Fruit fly (Drosophila melanogaster) whole organism, embryonic: ENCODE results near the gene Cby.
A peak's percentile ranks its signal among the peaks of the same experiment; 100 is the strongest.

Source experiments
- CG13287 ChIP-seq: fragments of 200-800 bp; sonication (Bioruptor generic); IDR thresholded peaks from 2 replicates; pipeline ENCODE4 v1.3.6; 2022; ENCODE audit warnings: missing biosample characterization, missing genetic modification characterization; ENCODE audit not compliant: partially characterized antibody
- CG13775 ChIP-seq: fragments of 200-800 bp; sonication (Bioruptor generic); optimal IDR thresholded peaks from 3 replicates; lab custom pipeline; 2017; ENCODE audit warnings: missing biosample characterization, mild to moderate bottlenecking, missing genetic modification characterization
- CG13894 ChIP-seq: fragments of 200-800 bp; sonication (Bioruptor generic); optimal IDR thresholded peaks from 3 replicates; lab custom pipeline; 2018; ENCODE audit warnings: missing biosample characterization, mild to moderate bottlenecking, missing genetic modification characterization, moderate library complexity
- CG14441 ChIP-seq: fragments of 200-800 bp; sonication (Bioruptor generic); IDR thresholded peaks from 2 replicates; pipeline ENCODE4 v1.3.6; 2022; ENCODE audit warnings: missing biosample characterization, missing genetic modification characterization
- CG14667 ChIP-seq: fragments of 200-800 bp; sonication (Bioruptor generic); IDR thresholded peaks from 2 replicates; pipeline ENCODE4 v1.3.6; 2022; ENCODE audit warnings: missing biosample characterization, missing genetic modification characterization
- CG15601 ChIP-seq: fragments of 200-800 bp; sonication (Bioruptor generic); optimal IDR thresholded peaks from 3 replicates; lab custom pipeline; 2019; ENCODE audit warnings: missing biosample characterization, mild to moderate bottlenecking, missing genetic modification characterization, moderate library complexity
- CG2678 ChIP-seq: fragments of 200-800 bp; sonication (Bioruptor generic); optimal IDR thresholded peaks from 3 replicates; lab custom pipeline; 2019; ENCODE audit warnings: missing biosample characterization, mild to moderate bottlenecking, missing genetic modification characterization, moderate library complexity
- CG3163 ChIP-seq: fragments of 200-800 bp; sonication (Bioruptor generic); optimal IDR thresholded peaks from 3 replicates; lab custom pipeline; 2016; ENCODE audit warnings: missing biosample characterization, missing genetic modification characterization
- CG32772 ChIP-seq: fragments of 200-800 bp; sonication (Bioruptor generic); IDR thresholded peaks from 2 replicates; pipeline ENCODE4 v1.3.6; 2022; ENCODE audit warnings: missing biosample characterization, missing genetic modification characterization
- CG34422 ChIP-seq: fragments of 200-800 bp; sonication (Bioruptor generic); IDR thresholded peaks from 3 replicates; pipeline ENCODE4 v1.3.6; 2022; ENCODE audit warnings: missing biosample characterization, missing genetic modification characterization
- CG3995 ChIP-seq: fragments of 200-800 bp; sonication (Bioruptor generic); optimal IDR thresholded peaks from 3 replicates; lab custom pipeline; 2016; ENCODE audit warnings: missing biosample characterization, missing genetic modification characterization
- CG4707 ChIP-seq: fragments of 200-800 bp; sonication (Bioruptor generic); optimal IDR thresholded peaks from 2 replicates; lab custom pipeline; 2018; ENCODE audit warnings: missing biosample characterization, mild to moderate bottlenecking, missing genetic modification characterization, moderate library complexity
- CG6813 ChIP-seq: fragments of 200-800 bp; sonication (Bioruptor generic); optimal IDR thresholded peaks from 2 replicates; lab custom pipeline; 2017; ENCODE audit warnings: missing biosample characterization, missing genetic modification characterization, mild to moderate bottlenecking, moderate library complexity, missing genetic modification reagents
- CG7372 ChIP-seq: fragments of 200-800 bp; sonication (Bioruptor generic); IDR thresholded peaks from 2 replicates; pipeline ENCODE4 v1.3.6; 2022; ENCODE audit warnings: missing biosample characterization, missing genetic modification characterization
- CG7556 ChIP-seq: fragments of 200-800 bp; sonication (Bioruptor generic); optimal IDR thresholded peaks from 2 replicates; lab custom pipeline; 2017; ENCODE audit warnings: missing biosample characterization, mild to moderate bottlenecking, missing genetic modification characterization
- CG7745 ChIP-seq: fragments of 200-800 bp; sonication (Bioruptor generic); optimal IDR thresholded peaks from 2 replicates; lab custom pipeline; 2018; ENCODE audit warnings: missing biosample characterization, mild to moderate bottlenecking, missing genetic modification characterization, moderate library complexity
- CG8281 ChIP-seq: fragments of 200-800 bp; sonication (Bioruptor generic); optimal IDR thresholded peaks from 2 replicates; lab custom pipeline; 2018; ENCODE audit warnings: missing biosample characterization, mild to moderate bottlenecking, missing genetic modification characterization, moderate library complexity
- CG8359 ChIP-seq: fragments of 200-800 bp; sonication (Bioruptor generic); optimal IDR thresholded peaks from 2 replicates; lab custom pipeline; 2017; ENCODE audit warnings: missing biosample characterization, mild to moderate bottlenecking, missing genetic modification characterization, borderline replicate concordance
- Chrac-16 ChIP-seq: fragments of 200-800 bp; sonication (Bioruptor generic); optimal IDR thresholded peaks from 3 replicates; lab custom pipeline; 2016; ENCODE audit warnings: missing biosample characterization, missing genetic modification characterization
- CkIIα-i1 ChIP-seq: fragments of 200-800 bp; sonication (Bioruptor generic); IDR thresholded peaks from 2 replicates; pipeline ENCODE4 v1.3.6; 2022; ENCODE audit warnings: missing biosample characterization, missing genetic modification characterization
- Dbx ChIP-seq: fragments of 200-800 bp; sonication (Bioruptor generic); IDR thresholded peaks from 3 replicates; pipeline ENCODE4 v1.3.6; 2022; ENCODE audit warnings: missing biosample characterization, missing genetic modification characterization
- Drgx ChIP-seq: fragments of 200-800 bp; sonication (Bioruptor generic); IDR thresholded peaks from 2 replicates; pipeline ENCODE4 v1.3.6; 2022; ENCODE audit warnings: missing biosample characterization, missing genetic modification characterization
- Eip74EF ChIP-seq, 2 experiments: fragments of 200-800 bp in 1 of 2; fragments of >200 bp in 1 of 2; sonication (Bioruptor generic) in 1 of 2; optimal IDR thresholded peaks; 2 replicates each; lab custom pipeline; 2017 to 2019; ENCODE audit warnings: missing biosample characterization in 2 of 2, missing genetic modification characterization in 2 of 2, mild to moderate bottlenecking in 1 of 2, moderate library complexity in 1 of 2
- HLH3B ChIP-seq: fragments of 200-800 bp; sonication (Bioruptor generic); IDR thresholded peaks from 2 replicates; pipeline ENCODE4 v1.3.6; 2022; ENCODE audit warnings: missing biosample characterization, missing genetic modification characterization
- Lim3 ChIP-seq: fragments of 200-800 bp; sonication (Bioruptor generic); IDR thresholded peaks from 2 replicates; pipeline ENCODE4 v1.3.6; 2022; ENCODE audit warnings: missing biosample characterization, missing genetic modification characterization
- NC2β ChIP-seq: fragments of 200-800 bp; sonication (Bioruptor generic); optimal IDR thresholded peaks from 2 replicates; lab custom pipeline; 2016; ENCODE audit warnings: missing biosample characterization, missing genetic modification characterization
- Opbp ChIP-seq: fragments of 200-800 bp; sonication (Bioruptor generic); IDR thresholded peaks from 3 replicates; pipeline ENCODE4 v1.3.6; 2022; ENCODE audit warnings: missing biosample characterization, missing genetic modification characterization; ENCODE audit not compliant: partially characterized antibody
- Poxn ChIP-seq: fragments of 200-800 bp; sonication (Bioruptor generic); IDR thresholded peaks from 2 replicates; pipeline ENCODE4 v1.3.6; 2022; ENCODE audit warnings: missing biosample characterization, missing genetic modification characterization
- Taf1 ChIP-seq: fragments of 200-800 bp; sonication (Bioruptor generic); IDR thresholded peaks from 2 replicates; pipeline ENCODE4 v1.3.6; 2022; ENCODE audit warnings: missing biosample characterization, missing genetic modification characterization
- Xbp1 ChIP-seq: fragments of 200-800 bp; sonication (Bioruptor generic); optimal IDR thresholded peaks from 3 replicates; lab custom pipeline; 2016; ENCODE audit warnings: missing biosample characterization, mild to moderate bottlenecking, missing genetic modification characterization
- Xrp1 ChIP-seq: fragments of 200-800 bp; sonication (Bioruptor generic); IDR thresholded peaks from 2 replicates; pipeline ENCODE4 v1.3.6; 2022; ENCODE audit warnings: missing biosample characterization, missing genetic modification characterization
- al ChIP-seq: fragments of 200-800 bp; sonication (Bioruptor generic); IDR thresholded peaks from 2 replicates; pipeline ENCODE4 v1.3.6; 2022; ENCODE audit warnings: missing biosample characterization, missing genetic modification characterization
- bab2 ChIP-seq: fragments of 200-800 bp; sonication (Bioruptor generic); optimal IDR thresholded peaks from 2 replicates; lab custom pipeline; 2016; ENCODE audit warnings: missing biosample characterization, missing genetic modification characterization
- bsh ChIP-seq, 2 experiments: fragments of 200-800 bp; sonication (Bioruptor generic); optimal IDR thresholded peaks; 2 replicates each; lab custom pipeline; 2017 to 2018; ENCODE audit warnings: mild to moderate bottlenecking in 2 of 2, missing biosample characterization in 2 of 2, missing genetic modification characterization in 2 of 2, moderate library complexity in 1 of 2
- chinmo ChIP-seq: fragments of 200-800 bp; sonication (Bioruptor generic); IDR thresholded peaks from 4 replicates; pipeline ENCODE4 v1.3.6; 2022; ENCODE audit warnings: missing biosample characterization, missing genetic modification characterization; ENCODE audit not compliant: partially characterized antibody
- eyg ChIP-seq: fragments of 200-800 bp; sonication (Bioruptor generic); optimal IDR thresholded peaks from 3 replicates; lab custom pipeline; 2016; ENCODE audit warnings: missing biosample characterization, missing genetic modification characterization
- grau ChIP-seq: fragments of 200-800 bp; optimal IDR thresholded peaks from 3 replicates; lab custom pipeline; 2019; ENCODE audit warnings: missing biosample characterization, mild to moderate bottlenecking, missing genetic modification characterization, moderate library complexity
- h ChIP-seq: fragments of >200 bp; optimal IDR thresholded peaks from 2 replicates; lab custom pipeline; 2017
- her ChIP-seq: fragments of 200-800 bp; sonication (Bioruptor generic); optimal IDR thresholded peaks from 2 replicates; lab custom pipeline; 2016; ENCODE audit warnings: missing biosample characterization, missing genetic modification characterization
- kni ChIP-seq: fragments of 200-800 bp; sonication (Bioruptor generic); optimal IDR thresholded peaks from 3 replicates; lab custom pipeline; 2017; ENCODE audit warnings: mild to moderate bottlenecking, missing biosample characterization, missing genetic modification reagents, missing genetic modification characterization
- mirr ChIP-seq: fragments of 200-800 bp; sonication (Bioruptor generic); optimal IDR thresholded peaks from 3 replicates; lab custom pipeline; 2018; ENCODE audit warnings: missing biosample characterization, mild to moderate bottlenecking, missing genetic modification characterization
- p53 ChIP-seq: fragments of 200-800 bp; sonication (Bioruptor generic); optimal IDR thresholded peaks from 2 replicates; lab custom pipeline; 2016; ENCODE audit warnings: missing biosample characterization, missing genetic modification characterization
- row ChIP-seq: fragments of 200-800 bp; sonication (Bioruptor generic); IDR thresholded peaks from 3 replicates; pipeline ENCODE4 v1.3.6; 2022; ENCODE audit warnings: missing biosample characterization, missing genetic modification characterization
- seq ChIP-seq: fragments of 200-800 bp; sonication (Bioruptor generic); IDR thresholded peaks from 2 replicates; pipeline ENCODE4 v1.3.6; 2022; ENCODE audit warnings: missing biosample characterization, missing genetic modification characterization
- sisA ChIP-seq: fragments of 200-800 bp; sonication (Bioruptor generic); IDR thresholded peaks from 2 replicates; pipeline ENCODE4 v1.3.6; 2022; ENCODE audit warnings: missing biosample characterization, missing genetic modification characterization
- sob ChIP-seq: fragments of 200-800 bp; sonication (Bioruptor generic); IDR thresholded peaks from 2 replicates; pipeline ENCODE4 v1.3.6; 2022; ENCODE audit warnings: missing biosample characterization, missing genetic modification characterization
- zen2 ChIP-seq: fragments of 200-800 bp; sonication (Bioruptor generic); IDR thresholded peaks from 3 replicates; pipeline ENCODE4 v1.3.6; 2022; ENCODE audit warnings: missing biosample characterization, missing genetic modification characterization; ENCODE audit not compliant: partially characterized antibody
- zf30C ChIP-seq: fragments of 200-800 bp; sonication (Bioruptor generic); optimal IDR thresholded peaks from 3 replicates; lab custom pipeline; 2018; ENCODE audit warnings: missing biosample characterization, mild to moderate bottlenecking, missing genetic modification characterization

The Cby gene

DNA sequence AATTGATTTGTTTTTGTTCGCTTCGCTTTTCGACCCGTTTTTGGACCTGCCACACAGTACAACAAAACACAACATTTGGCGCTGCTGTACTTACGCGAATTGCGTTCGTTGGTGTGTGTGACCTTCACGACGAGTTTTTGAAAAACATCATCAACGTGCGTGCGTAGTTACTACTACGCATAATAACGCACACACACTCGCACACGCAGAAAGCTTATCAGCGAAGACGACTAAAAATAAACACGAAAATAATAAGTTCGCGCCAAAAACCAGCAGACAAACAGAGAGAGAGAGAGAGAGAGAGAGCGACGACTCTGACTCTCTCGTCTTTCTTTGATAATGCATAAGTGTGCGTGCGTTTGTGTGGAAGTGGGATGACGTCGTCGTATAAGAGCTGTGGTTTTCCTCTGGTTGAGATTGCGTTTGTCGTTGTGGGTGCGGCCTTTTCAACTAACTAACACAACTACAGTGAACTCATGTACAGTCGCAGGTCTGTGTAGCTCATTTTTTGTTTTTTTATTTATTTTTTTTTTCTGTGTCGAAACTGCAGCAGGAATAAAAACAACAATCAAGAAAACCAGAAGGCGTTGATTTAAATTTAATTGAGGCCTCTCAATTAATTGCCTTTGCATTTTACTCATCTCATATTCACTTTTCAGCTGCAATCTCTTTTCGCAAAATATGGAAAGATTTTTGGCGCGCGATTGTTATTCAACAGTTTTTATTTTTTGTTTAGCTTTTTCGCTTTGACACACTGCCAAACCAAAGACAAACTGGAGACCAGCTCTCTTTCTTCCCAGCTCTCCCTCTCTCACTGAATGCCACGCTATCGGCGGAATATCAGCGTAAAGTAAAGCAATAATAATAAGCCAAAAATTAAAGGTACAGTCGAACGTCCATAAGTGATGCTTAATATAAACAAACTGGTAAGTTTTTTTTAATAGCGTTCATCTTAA lies 13.9 kb upstream of the Cby start (continued):
- TF ChIP-seq sob (GFP tag; lab: Robert Waterston, UW): peak; percentile 42; the same call in 1 of the 2 replicates
- 0 out of 3 replicates have a peak, but pooled peaks have one; percentile 9 for TF ChIP-seq Opbp (GFP tag; lab: Robert Waterston, UW)
- peak in 1 of 2 experiments; percentile 46 for TF ChIP-seq bsh (GFP tag; optimal IDR thresholded peaks at IDR 0.05; lab: Kevin White, UChicago)
- TF ChIP-seq kni (GFP tag; lab: Kevin White, UChicago): no peak
- no peak for TF ChIP-seq CG7372 (GFP tag; lab: Robert Waterston, UW)
- TF ChIP-seq Chrac-16 (GFP tag; lab: Kevin White, UChicago): peak; percentile 1
- TF ChIP-seq CG7745: peak; percentile 9
- TF ChIP-seq CG3163: peak; percentile 41
- 0 out of 3 replicates have a peak, but pooled peaks have one; percentile 10 for TF ChIP-seq Dbx (GFP tag; lab: Robert Waterston, UW)
- TF ChIP-seq CG6813: peak; percentile 12
- TF ChIP-seq CG8281 (tag; lab: Kevin White, UChicago): no peak
- TF ChIP-seq h (lab: Kevin White, UChicago): no peak
- TF ChIP-seq NC2β (GFP tag; lab: Kevin White, UChicago): peak; percentile 14
- no peak for TF ChIP-seq Taf1
- TF ChIP-seq row (GFP tag; lab: Robert Waterston, UW): 0 out of 3 replicates have a peak, but pooled peaks have one; percentile 6
- no peak for TF ChIP-seq Poxn (GFP tag; lab: Robert Waterston, UW)
- peak; percentile 67 for TF ChIP-seq zf30C (GFP tag; lab: Kevin White, UChicago)
- peak; percentile 58 for TF ChIP-seq CG15601 (tag; lab: Kevin White, UChicago)
- TF ChIP-seq HLH3B: no peak
- no peak for TF ChIP-seq Lim3 (GFP tag; lab: Robert Waterston, UW)
- no peak for TF ChIP-seq p53 (GFP tag; lab: Kevin White, UChicago)
- peak; percentile 32; the same call in 1 of the 2 replicates for TF ChIP-seq Xrp1
- peak; percentile 76 for TF ChIP-seq CG13894 (tag; lab: Kevin White, UChicago)
- TF ChIP-seq CG4707: no peak
- TF ChIP-seq sisA: no peak
- no peak for TF ChIP-seq CG3995 (GFP tag; lab: Kevin White, UChicago)
- TF ChIP-seq CG2678 (tag; lab: Kevin White, UChicago): peak; percentile 6
- TF ChIP-seq CG34422 (GFP tag; lab: Robert Waterston, UW): peak; percentile 46; the same call in 1 of the 3 replicates
- TF ChIP-seq bab2 (GFP tag; lab: Kevin White, UChicago): no peak
- TF ChIP-seq eyg: peak; percentile 27
- peak; percentile 1 for TF ChIP-seq CG13775 (GFP tag; lab: Kevin White, UChicago)
- TF ChIP-seq seq (GFP tag; lab: Robert Waterston, UW): peak; percentile 30; the same call in 1 of the 2 replicates
- no peak for TF ChIP-seq CkIIα-i1 (GFP tag; lab: Robert Waterston, UW)
- peak; percentile 94 for TF ChIP-seq chinmo (GFP tag; lab: Robert Waterston, UW)
- TF ChIP-seq CG14441 (GFP tag; lab: Robert Waterston, UW): peak; percentile 16; the same call in 1 of the 2 replicates
- peak; percentile 40 for TF ChIP-seq Drgx
- no peak for TF ChIP-seq Xbp1 (GFP tag; lab: Kevin White, UChicago)
- TF ChIP-seq CG14667 (GFP tag; lab: Robert Waterston, UW): no peak
- peak; percentile 61 for TF ChIP-seq CG32772 (GFP tag; lab: Robert Waterston, UW)
- no peak for TF ChIP-seq CG7556 (GFP tag; lab: Kevin White, UChicago)
- peak; percentile 73; the same call in 1 of the 3 replicates for TF ChIP-seq zen2
- TF ChIP-seq al: 0 out of 2 replicates have a peak, but pooled peaks have one; percentile 12
- peak; percentile 79 for TF ChIP-seq grau (tag; lab: Kevin White, UChicago)
- TF ChIP-seq CG8359 (GFP tag; lab: Kevin White, UChicago): no peak
- TF ChIP-seq CG13287 (GFP tag; lab: Robert Waterston, UW): peak; percentile 49
- peak; percentile 23 for TF ChIP-seq her (GFP tag; lab: Kevin White, UChicago)
- TF ChIP-seq Eip74EF (GFP tag; optimal IDR thresholded peaks at IDR 0.05; lab: Kevin White, UChicago): no peak
- peak; percentile 89 for TF ChIP-seq mirr (GFP tag; lab: Kevin White, UChicago)
